Fruit fly (Drosophila melanogaster) whole organism: Measurements from ENCODE around the gene fax.

Experiments used
- CG8478 ChIP-seq: fragments of >200 bp; optimal IDR thresholded peaks from 2 replicates; lab custom pipeline; 2018; ENCODE audit warnings: inconsistent platforms
- EcR ChIP-seq, 2 experiments: fragments of >200 bp; optimal IDR thresholded peaks; 2 replicates each; lab custom pipeline; 2017; ENCODE audit warnings: missing biosample characterization in 2 of 2, missing genetic modification characterization in 2 of 2, missing genetic modification reagents in 2 of 2
- psq ChIP-seq: fragments of >200 bp; optimal IDR thresholded peaks from 2 replicates; lab custom pipeline; 2017

- TF ChIP-seq psq (lab: Kevin White, UChicago) (no peak), CG8478 (lab: Kevin White, UChicago) (no peak), EcR (GFP tag; optimal IDR thresholded peaks at IDR 0.05; lab: Kevin White, UChicago) (no peak)
These were observed 1.2 kb downstream of the fax start for dm6 chr3L:16410234-16411119.
